Worm (Caenorhabditis elegans) whole organism, L4 larva: ENCODE results near the gene fipr-28.

Experiments used
- lin-13 ChIP-seq: fragments of 150-350 bp; optimal IDR thresholded peaks from 2 replicates; lab custom pipeline; 2014; ENCODE audit warnings: missing biosample characterization, missing genetic modification reagents, missing genetic modification characterization
- lsy-2 ChIP-seq, 2 experiments: fragments of 150-350 bp in 1 of 2; sonication (generic microtip) in 1 of 2; optimal IDR thresholded peaks; 2 replicates each; lab custom pipeline; 2014 to 2017; ENCODE audit warnings: missing biosample characterization in 2 of 2, missing genetic modification characterization in 2 of 2
- unc-62 ChIP-seq, 3 experiments: fragments of 150-350 bp in 1 of 3; sonication (generic microtip); optimal IDR thresholded peaks in 2 of 3; peaks in 1 of 3; 1 replicate in 1 of 3; 2 replicates in 2 of 3; lab custom pipeline; 2014 to 2017; ENCODE audit warnings: missing biosample characterization in 3 of 3, missing genetic modification characterization in 3 of 3, missing genetic modification reagents in 3 of 3, missing genotype in 1 of 3
- zag-1 ChIP-seq: fragments of 150-350 bp; optimal IDR thresholded peaks from 2 replicates; lab custom pipeline; 2014; ENCODE audit warnings: missing biosample characterization, missing genetic modification characterization

DNA sequence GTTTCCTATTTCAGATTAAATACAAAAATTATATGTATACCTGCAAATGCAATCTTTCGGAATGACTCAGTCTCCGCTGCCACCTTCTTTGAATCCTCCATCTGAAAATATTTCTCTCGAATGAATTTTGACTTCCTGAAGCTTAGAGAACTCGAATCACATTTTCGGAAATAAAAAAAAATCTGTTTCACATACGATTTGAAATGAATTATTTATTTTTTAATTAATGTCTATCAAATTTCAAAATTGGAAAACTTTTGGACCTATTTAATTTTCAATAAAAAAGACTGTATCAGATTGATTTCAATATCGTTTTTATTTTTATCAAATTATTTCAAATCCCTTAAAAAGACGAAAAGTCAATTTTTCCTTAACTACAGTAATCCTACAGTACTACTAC, 25.1 kb upstream of the fipr-28 start, which contains the start of gene col-137:
- TF ChIP-seq zag-1 (no peak), lsy-2 (tag; optimal IDR thresholded peaks at IDR 0.05; lab: Kevin White, UChicago) (no peak), lin-13 (GFP tag; lab: Kevin White, UChicago) (no peak), unc-62 (GFP tag; optimal IDR thresholded peaks at IDR 0.05 in 1 of 2; lab: Kevin White, UChicago) (no peak), unc-62 (tag; optimal IDR thresholded peaks at IDR 0.05; lab: Kevin White, UChicago) (no peak)
